Worm (Caenorhabditis elegans) whole organism, late embryonic: ENCODE data around the gene brd-1.

Experiments used
- Y22D7AL.16 ChIP-seq: sonication (generic microtip); optimal IDR thresholded peaks from 2 replicates; lab custom pipeline; 2016; ENCODE audit warnings: missing genetic modification characterization, missing compliant biosample characterization
- ceh-30 ChIP-seq: fragments of 150-350 bp; optimal IDR thresholded peaks from 2 replicates; lab custom pipeline; 2014; ENCODE audit warnings: missing biosample characterization, missing genetic modification characterization
- fkh-10 ChIP-seq: fragments of 150-350 bp; optimal IDR thresholded peaks from 2 replicates; lab custom pipeline; 2014; ENCODE audit warnings: missing biosample characterization, missing genetic modification reagents, missing genetic modification characterization
- hlh-30 ChIP-seq: sonication (generic microtip); optimal IDR thresholded peaks from 2 replicates; lab custom pipeline; 2017; ENCODE audit warnings: antibody characterized with exemption, missing genetic modification characterization, missing compliant biosample characterization; ENCODE audit not compliant: insufficient read depth
- hlh-6 ChIP-seq: sonication (generic microtip); optimal IDR thresholded peaks from 2 replicates; lab custom pipeline; 2016; ENCODE audit warnings: missing genotype, missing genetic modification characterization, missing compliant biosample characterization
- lim-6 ChIP-seq: sonication (generic microtip); optimal IDR thresholded peaks from 2 replicates; lab custom pipeline; 2016; ENCODE audit warnings: missing genetic modification characterization, missing compliant biosample characterization
- pha-4 ChIP-seq: fragments of 150-350 bp; optimal IDR thresholded peaks from 2 replicates; lab custom pipeline; 2018; ENCODE audit warnings: missing biosample characterization, missing genetic modification reagents, missing genetic modification characterization
- sox-4 ChIP-seq: sonication (generic microtip); optimal IDR thresholded peaks from 2 replicates; lab custom pipeline; 2017; ENCODE audit warnings: mild to moderate bottlenecking, missing genetic modification characterization, inconsistent platforms, missing compliant biosample characterization
- ttx-3 ChIP-seq: sonication (generic microtip); optimal IDR thresholded peaks from 2 replicates; lab custom pipeline; 2016; ENCODE audit warnings: missing genetic modification reagents, missing genetic modification characterization, missing compliant biosample characterization
- unc-3 ChIP-seq, 2 experiments: fragments of 200-800 bp in 1 of 2; sonication (Bioruptor generic) in 1 of 2; sonication (generic microtip) in 1 of 2; conservative IDR thresholded peaks in 1 of 2; optimal IDR thresholded peaks in 1 of 2; 2 replicates each; pipeline versions ENCODE4 v1.3.6 to Lab custom; 2016 to 2022; ENCODE audit warnings: missing compliant biosample characterization in 2 of 2, missing genetic modification characterization in 2 of 2, missing genetic modification reagents in 1 of 2

- TF ChIP-seq unc-3 (GFP tag; conservative IDR thresholded peaks at IDR 0.05; lab: Robert Waterston, UW) (no peak), unc-3 (tag; optimal IDR thresholded peaks at IDR 0.05; lab: Kevin White, UChicago) (no peak), hlh-6 (no peak), ceh-30 (tag; lab: Kevin White, UChicago) (no peak), Y22D7AL.16 (tag; lab: Kevin White, UChicago) (no peak), ttx-3 (no peak), sox-4 (tag; lab: Kevin White, UChicago) (no peak), lim-6 (tag; lab: Kevin White, UChicago) (no peak), hlh-30 (tag; lab: Kevin White, UChicago) (no peak), fkh-10 (GFP tag; lab: Kevin White, UChicago) (no peak), pha-4 (no peak)
Observed at ce11 chrIII:6871668-6872067, 17.6 kb downstream of the brd-1 start.
